Fruit fly (Drosophila melanogaster): ENCODE data around the gene CG14641.
A peak's percentile ranks its signal among the peaks of the same experiment; 100 is the strongest.

CG14641 gene

dm6 chr3R:4220780-4221179 is 11.4 kb downstream of the CG14641 start:
- TF ChIP-seq ato (GFP tag; IDR thresholded peaks at IDR 0.05; ENCODE audit: partially characterized antibody) (peak; percentile 97), twi (tag; optimal IDR thresholded peaks at IDR 0.05) (no peak), CG12104 (GFP tag; optimal IDR thresholded peaks at IDR 0.05) (no peak), Ets97D (GFP tag; optimal IDR thresholded peaks at IDR 0.05) (peak; percentile 70), CG17186 (GFP tag; optimal IDR thresholded peaks at IDR 0.05) (peak; percentile 94), CG9932 (GFP tag; IDR thresholded peaks at IDR 0.05) (peak; percentile 78), CHES-1-like (GFP tag; optimal IDR thresholded peaks at IDR 0.05) (peak; percentile 59), CG9215 (GFP tag; IDR thresholded peaks at IDR 0.05) (no peak), so (GFP tag; IDR thresholded peaks at IDR 0.05) (peak; percentile 48; the same call in 1 of the 3 replicates), CG1024 (GFP tag; IDR thresholded peaks at IDR 0.05) (no peak; the same call in 1 of the 2 replicates), gt (GFP tag; IDR thresholded peaks at IDR 0.05) (no peak), bab2 (GFP tag; optimal IDR thresholded peaks at IDR 0.05) (peak; percentile 13), ems (GFP tag; optimal IDR thresholded peaks at IDR 0.05) (peak; percentile 49), fd102C (GFP tag; optimal IDR thresholded peaks at IDR 0.05) (no peak), CG17829 (tag; optimal IDR thresholded peaks at IDR 0.05) (peak; percentile 70), CG4617 (GFP tag; optimal IDR thresholded peaks at IDR 0.05; ENCODE audit: borderline replicate concordance) (peak; percentile 82), Dip3 (GFP tag; optimal IDR thresholded peaks at IDR 0.05) (peak; percentile 30), Sry-β (GFP tag; optimal IDR thresholded peaks at IDR 0.05) (no peak), Scr (GFP tag; IDR thresholded peaks at IDR 0.05; ENCODE audit: partially characterized antibody) (peak; percentile 95), Dll (GFP tag; IDR thresholded peaks at IDR 0.05; ENCODE audit: partially characterized antibody) (peak; percentile 95), CG12219 (GFP tag; optimal IDR thresholded peaks at IDR 0.05) (no peak), Gsc (GFP tag; IDR thresholded peaks at IDR 0.05) (no peak), CG9727 (GFP tag; optimal IDR thresholded peaks at IDR 0.05) (peak; percentile 20), Stat92E (GFP tag; optimal IDR thresholded peaks at IDR 0.05) (peak in 1 of 3 experiments; percentile 6), mam (GFP tag; optimal IDR thresholded peaks at IDR 0.05) (peak; percentile 64), chinmo (GFP tag; IDR thresholded peaks at IDR 0.05; ENCODE audit: partially characterized antibody) (peak; percentile 98), nmo (GFP tag; optimal IDR thresholded peaks at IDR 0.05) (peak; percentile 53), CG2889 (GFP tag; IDR thresholded peaks at IDR 0.05) (no peak), CG13894 (tag; optimal IDR thresholded peaks at IDR 0.05) (no peak), phol (tag; optimal IDR thresholded peaks at IDR 0.05) (peak; percentile 41), Kr (GFP tag; optimal IDR thresholded peaks at IDR 0.05) (no peak), Dref (GFP tag; IDR thresholded peaks at IDR 0.05) (peak; percentile 100), gsb-n (tag; optimal IDR thresholded peaks at IDR 0.05) (no peak), MTF-1 (GFP tag; optimal IDR thresholded peaks at IDR 0.05; ENCODE audit: borderline replicate concordance) (no peak), CG17612 (GFP tag; IDR thresholded peaks at IDR 0.05) (no peak), cas (GFP tag; IDR thresholded peaks at IDR 0.05) (peak; percentile 25; the same call in 1 of the 2 replicates), Camta (GFP tag; optimal IDR thresholded peaks at IDR 0.05) (peak; percentile 14), zen (tag; optimal IDR thresholded peaks at IDR 0.05) (peak; percentile 35), CG14050 (GFP tag; IDR thresholded peaks at IDR 0.05) (no peak), BEAF-32 (GFP tag; optimal IDR thresholded peaks at IDR 0.05) (peak; percentile 98), mld (GFP tag; IDR thresholded peaks at IDR 0.05; ENCODE audit: partially characterized antibody) (peak; percentile 98), CoRest (tag; optimal IDR thresholded peaks at IDR 0.05) (peak; percentile 32), bcd (GFP tag; optimal IDR thresholded peaks at IDR 0.05) (peak; percentile 36), CG9797 (GFP tag; optimal IDR thresholded peaks at IDR 0.05) (peak; percentile 31), CG3995 (GFP tag; optimal IDR thresholded peaks at IDR 0.05) (peak; percentile 52), YL-1 (GFP tag; optimal IDR thresholded peaks at IDR 0.05) (peak; percentile 87), CG13775 (GFP tag; optimal IDR thresholded peaks at IDR 0.05) (peak; percentile 25), Nf-YC (tag; optimal IDR thresholded peaks at IDR 0.05) (peak; percentile 46), Hand (GFP tag; optimal IDR thresholded peaks at IDR 0.05) (no peak), D19B (GFP tag; optimal IDR thresholded peaks at IDR 0.05) (no peak)

Measured in whole organism, embryonic.